Comparison of ENCODE assay signal across 5 worm cellular contexts in the genomic region with DNA sequence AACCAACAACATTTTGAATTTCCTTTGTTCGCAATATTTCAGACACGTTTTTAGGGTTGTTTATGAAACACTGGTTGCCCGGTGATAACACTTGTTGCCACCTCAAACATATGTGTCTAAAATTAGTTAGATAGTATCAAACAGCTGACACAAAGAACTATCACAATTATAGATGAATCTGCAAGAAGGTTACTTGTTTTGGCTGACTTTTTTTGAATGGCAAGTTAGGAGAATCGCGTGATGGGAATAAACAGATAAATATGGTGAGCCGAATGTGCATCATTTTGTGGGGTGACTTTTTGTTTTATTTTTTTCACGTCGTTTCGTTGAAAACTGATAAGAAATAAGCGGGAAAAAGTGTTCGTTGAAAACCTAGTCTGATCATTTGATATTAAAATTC.
A peak's percentile ranks its signal among the peaks of the same experiment; 100 is the strongest.
TF ChIP-seq lines count a peak whose summit lies in the region.

No protein-coding gene starts in this region.

TF ChIP-seq in whole organism, L1 larva, 84 proteins besides CTCF, POLR2A, EP300 and RAD21 (continues in another document):
- TF ChIP-seq snu-23 (GFP tag; optimal IDR thresholded peaks at IDR 0.05; lab: Kevin White, UChicago) (no peak), zip-4 (GFP tag; optimal IDR thresholded peaks at IDR 0.05; lab: Kevin White, UChicago) (no peak), lin-35 (GFP tag; optimal IDR thresholded peaks at IDR 0.05; lab: Kevin White, UChicago) (peak in 1 of 2 experiments; percentile 55), mef-2 (tag; optimal IDR thresholded peaks at IDR 0.05; lab: Kevin White, UChicago) (no peak), C04F5.9 (tag; optimal IDR thresholded peaks at IDR 0.05; lab: Kevin White, UChicago) (no peak), alr-1 (tag; optimal IDR thresholded peaks at IDR 0.05; lab: Kevin White, UChicago; ENCODE audit: borderline replicate concordance) (no peak), nhr-20 (tag; optimal IDR thresholded peaks at IDR 0.05; lab: Kevin White, UChicago) (peak; percentile 1), nhr-28 (tag; optimal IDR thresholded peaks at IDR 0.05; lab: Kevin White, UChicago) (no peak), egl-13 (tag; optimal IDR thresholded peaks at IDR 0.05; lab: Kevin White, UChicago) (no peak), elt-3 (tag; optimal IDR thresholded peaks at IDR 0.05; lab: Kevin White, UChicago) (no peak), unc-62 (GFP tag; optimal IDR thresholded peaks at IDR 0.05; lab: Kevin White, UChicago) (no peak), ztf-4 (tag; optimal IDR thresholded peaks at IDR 0.05; lab: Kevin White, UChicago) (no peak), nhr-77 (tag; optimal IDR thresholded peaks at IDR 0.05; lab: Kevin White, UChicago) (no peak), snpc-4 (tag; optimal IDR thresholded peaks at IDR 0.05; lab: Kevin White, UChicago) (no peak), ceh-88 (GFP tag; IDR thresholded peaks at IDR 0.05; lab: Robert Waterston, UW) (no peak), dpl-1 (GFP tag; optimal IDR thresholded peaks at IDR 0.05; lab: Kevin White, UChicago) (no peak), zag-1 (tag; optimal IDR thresholded peaks at IDR 0.05; lab: Kevin White, UChicago) (no peak), jun-1 (tag; optimal IDR thresholded peaks at IDR 0.05; lab: Kevin White, UChicago) (no peak)

TF ChIP-seq in whole organism, L2 larva, 48 proteins besides CTCF, POLR2A, EP300 and RAD21:
- TF ChIP-seq mdl-1 (tag; optimal IDR thresholded peaks at IDR 0.05; lab: Kevin White, UChicago) (no peak), blmp-1 (tag; optimal IDR thresholded peaks at IDR 0.05; lab: Kevin White, UChicago; ENCODE audit: insufficient read depth) (no peak), crh-2 (tag; optimal IDR thresholded peaks at IDR 0.05; lab: Kevin White, UChicago) (peak; percentile 75), unc-62 (GFP tag; optimal IDR thresholded peaks at IDR 0.05; lab: Kevin White, UChicago) (no peak), ZK546.5 (tag; optimal IDR thresholded peaks at IDR 0.05; lab: Kevin White, UChicago) (no peak), sem-4 (tag; optimal IDR thresholded peaks at IDR 0.05; lab: Kevin White, UChicago) (no peak), nhr-23 (tag; optimal IDR thresholded peaks at IDR 0.05; lab: Kevin White, UChicago) (no peak), sma-9 (GFP tag; optimal IDR thresholded peaks at IDR 0.05; lab: Kevin White, UChicago) (peak; percentile 76), sma-9 (tag; optimal IDR thresholded peaks at IDR 0.05; lab: Kevin White, UChicago) (no peak), ceh-16 (tag; optimal IDR thresholded peaks at IDR 0.05; lab: Kevin White, UChicago) (no peak), unc-55 (GFP tag; optimal IDR thresholded peaks at IDR 0.05; lab: Kevin White, UChicago) (no peak), fos-1 (tag; optimal IDR thresholded peaks at IDR 0.05; lab: Kevin White, UChicago) (peak; percentile 14), ama-1 (optimal IDR thresholded peaks at IDR 0.05; lab: Kevin White, UChicago) (no peak), snpc-4 (tag; optimal IDR thresholded peaks at IDR 0.05; lab: Kevin White, UChicago) (no peak)

TF ChIP-seq in whole organism, L3 larva, 47 proteins besides CTCF, POLR2A, EP300 and RAD21:
- TF ChIP-seq pqm-1 (tag; optimal IDR thresholded peaks at IDR 0.05; lab: Kevin White, UChicago) (peak; percentile 91), mdl-1 (tag; optimal IDR thresholded peaks at IDR 0.05; lab: Kevin White, UChicago) (no peak), eor-1 (tag; optimal IDR thresholded peaks at IDR 0.05; lab: Kevin White, UChicago) (no peak), fkh-2 (tag; optimal IDR thresholded peaks at IDR 0.05; lab: Kevin White, UChicago) (no peak), nhr-43 (tag; optimal IDR thresholded peaks at IDR 0.05; lab: Kevin White, UChicago; ENCODE audit: poor library complexity, severe bottlenecking) (no peak), pha-4 (tag; optimal IDR thresholded peaks at IDR 0.05; lab: Kevin White, UChicago) (peak; percentile 42), unc-62 (GFP tag; optimal IDR thresholded peaks at IDR 0.05; lab: Kevin White, UChicago) (no peak), egl-27 (tag; optimal IDR thresholded peaks at IDR 0.05; lab: Kevin White, UChicago) (no peak), elt-2 (tag; optimal IDR thresholded peaks at IDR 0.05; lab: Kevin White, UChicago) (peak; percentile 89), lin-15B (tag; optimal IDR thresholded peaks at IDR 0.05; lab: Kevin White, UChicago) (no peak), jun-1 (tag; optimal IDR thresholded peaks at IDR 0.05; lab: Kevin White, UChicago) (no peak), nhr-76 (tag; optimal IDR thresholded peaks at IDR 0.05; lab: Kevin White, UChicago) (no peak), elt-1 (tag; optimal IDR thresholded peaks at IDR 0.05; lab: Kevin White, UChicago) (peak; percentile 28), ama-1 (optimal IDR thresholded peaks at IDR 0.05; lab: Kevin White, UChicago) (no peak), unc-39 (tag; optimal IDR thresholded peaks at IDR 0.05; lab: Kevin White, UChicago) (no peak), daf-12 (tag; optimal IDR thresholded peaks at IDR 0.05; lab: Kevin White, UChicago) (no peak), nhr-77 (tag; optimal IDR thresholded peaks at IDR 0.05; lab: Kevin White, UChicago) (no peak), R02D3.7 (tag; optimal IDR thresholded peaks at IDR 0.05; lab: Kevin White, UChicago) (no peak), nhr-67 (tag; optimal IDR thresholded peaks at IDR 0.05; lab: Kevin White, UChicago) (no peak)

TF ChIP-seq in whole organism, L4 larva, 104 proteins besides CTCF, POLR2A, EP300 and RAD21 (continues in another document):
- TF ChIP-seq ceh-62 (tag; optimal IDR thresholded peaks at IDR 0.05; lab: Kevin White, UChicago) = no peak
- TF ChIP-seq nhr-6 (tag; optimal IDR thresholded peaks at IDR 0.05; lab: Kevin White, UChicago) = no peak
- no peak for TF ChIP-seq zfp-3 (GFP tag; conservative IDR thresholded peaks at IDR 0.05; lab: Robert Waterston, UW)
- TF ChIP-seq saeg-2 (GFP tag; IDR thresholded peaks at IDR 0.05; lab: Robert Waterston, UW) = no peak
- TF ChIP-seq vab-7 (GFP tag; IDR thresholded peaks at IDR 0.05; lab: Robert Waterston, UW) = no peak
- TF ChIP-seq pqm-1 (tag; optimal IDR thresholded peaks at IDR 0.05; lab: Kevin White, UChicago) = peak; percentile 62
- TF ChIP-seq nhr-41 (GFP tag; IDR thresholded peaks at IDR 0.05; lab: Robert Waterston, UW) = no peak
- peak; percentile 43; the same call in 1 of the 2 replicates for TF ChIP-seq php-3 (GFP tag; IDR thresholded peaks at IDR 0.05; lab: Robert Waterston, UW)
- peak; percentile 76 for TF ChIP-seq mdt-29 (GFP tag; IDR thresholded peaks at IDR 0.05; lab: Robert Waterston, UW)
- TF ChIP-seq Y5F2A.4 (GFP tag; optimal IDR thresholded peaks at IDR 0.05; lab: Kevin White, UChicago) = no peak
- TF ChIP-seq ceh-32 (tag; optimal IDR thresholded peaks at IDR 0.05; lab: Kevin White, UChicago; ENCODE audit: poor library complexity) = no peak
- no peak for TF ChIP-seq ceh-28 (tag; optimal IDR thresholded peaks at IDR 0.05; lab: Kevin White, UChicago)
- TF ChIP-seq dve-1 (tag; optimal IDR thresholded peaks at IDR 0.05; lab: Kevin White, UChicago; ENCODE audit: insufficient read depth) = peak; percentile 84
- peak; percentile 73 for TF ChIP-seq hlh-11 (tag; optimal IDR thresholded peaks at IDR 0.05; lab: Kevin White, UChicago)
- peak in 1 of 2 experiments; percentile 0 for TF ChIP-seq lsy-2 (tag; optimal IDR thresholded peaks at IDR 0.05; lab: Kevin White, UChicago)
- no peak for TF ChIP-seq dpl-1 (GFP tag; optimal IDR thresholded peaks at IDR 0.05; lab: Kevin White, UChicago)
- TF ChIP-seq nhr-111 (GFP tag; optimal IDR thresholded peaks at IDR 0.05; lab: Kevin White, UChicago) = no peak
- peak in 1 of 2 experiments; percentile 3 for TF ChIP-seq daf-16 (GFP tag; optimal IDR thresholded peaks at IDR 0.05; lab: Kevin White, UChicago)
- peak; percentile 99 for TF ChIP-seq daf-16 (tag; optimal IDR thresholded peaks at IDR 0.05; lab: Kevin White, UChicago)
- peak; percentile 36 for TF ChIP-seq nhr-28 (tag; optimal IDR thresholded peaks at IDR 0.05; lab: Kevin White, UChicago)
- TF ChIP-seq ztf-7 (tag; optimal IDR thresholded peaks at IDR 0.05; lab: Kevin White, UChicago) = no peak
- no peak for TF ChIP-seq nhr-77 (tag; optimal IDR thresholded peaks at IDR 0.05; lab: Kevin White, UChicago)

TF ChIP-seq in whole organism, young adult, 124 proteins besides CTCF, POLR2A, EP300 and RAD21 (continues in another document):
- TF ChIP-seq hlh-26 (GFP tag; conservative IDR thresholded peaks at IDR 0.05; lab: Robert Waterston, UW) (no peak), lin-26 (GFP tag; IDR thresholded peaks at IDR 0.05; lab: Robert Waterston, UW) (peak; percentile 33; the same call in 1 of the 2 replicates), nhr-80 (tag; optimal IDR thresholded peaks at IDR 0.05; lab: Kevin White, UChicago) (peak; percentile 87), pbrm-1 (GFP tag; IDR thresholded peaks at IDR 0.05; lab: Robert Waterston, UW) (no peak), aptf-3 (GFP tag; IDR thresholded peaks at IDR 0.05; lab: Robert Waterston, UW) (no peak), F57A8.1 (GFP tag; optimal IDR thresholded peaks at IDR 0.05; lab: Kevin White, UChicago) (no peak), efl-1 (GFP tag; optimal IDR thresholded peaks at IDR 0.05; lab: Kevin White, UChicago) (no peak), egl-18 (GFP tag; IDR thresholded peaks at IDR 0.05; lab: Robert Waterston, UW) (no peak), F49E8.2 (tag; optimal IDR thresholded peaks at IDR 0.05; lab: Kevin White, UChicago; ENCODE audit: insufficient read depth) (no peak), lag-1 (GFP tag; IDR thresholded peaks at IDR 0.05; lab: Robert Waterston, UW) (no peak), let-607 (tag; optimal IDR thresholded peaks at IDR 0.05; lab: Kevin White, UChicago) (peak in 1 of 2 experiments; percentile 56), ztf-6 (GFP tag; IDR thresholded peaks at IDR 0.05; lab: Robert Waterston, UW) (no peak), him-1 (tag; optimal IDR thresholded peaks at IDR 0.05; lab: Kevin White, UChicago) (no peak), atf-7 (tag; optimal IDR thresholded peaks at IDR 0.05; lab: Kevin White, UChicago) (peak; percentile 49), ztf-26 (tag; optimal IDR thresholded peaks at IDR 0.05; lab: Kevin White, UChicago) (no peak), hrde-1 (tag; optimal IDR thresholded peaks at IDR 0.05; lab: Kevin White, UChicago; ENCODE audit: borderline replicate concordance) (no peak), Y95B8A.8 (GFP tag; IDR thresholded peaks at IDR 0.05; lab: Robert Waterston, UW) (no peak), C17E4.6 (GFP tag; IDR thresholded peaks at IDR 0.05; lab: Robert Waterston, UW) (no peak), B0035.1 (tag; optimal IDR thresholded peaks at IDR 0.05; lab: Kevin White, UChicago) (no peak), unc-62 (GFP tag; optimal IDR thresholded peaks at IDR 0.05; lab: Kevin White, UChicago) (peak; percentile 8), K11D2.4 (GFP tag; IDR thresholded peaks at IDR 0.05; lab: Robert Waterston, UW) (no peak), Y53F4B.3 (GFP tag; IDR thresholded peaks at IDR 0.05; lab: Robert Waterston, UW) (no peak), cebp-1 (GFP tag; IDR thresholded peaks at IDR 0.05; lab: Robert Waterston, UW) (0 out of 2 replicates have a peak, but pooled peaks have one; percentile 16), cebp-1 (tag; optimal IDR thresholded peaks at IDR 0.05; lab: Kevin White, UChicago) (peak; percentile 41), gei-17 (GFP tag; optimal IDR thresholded peaks at IDR 0.05; lab: Kevin White, UChicago) (no peak), hlh-12 (tag; optimal IDR thresholded peaks at IDR 0.05; lab: Kevin White, UChicago) (no peak)
